Fruit fly (Drosophila melanogaster) whole organism, wandering third instar larva: ENCODE results near the gene CG16974.

Experiments used
- Abd-B ChIP-seq: fragments of >200 bp; optimal IDR thresholded peaks from 2 replicates; lab custom pipeline; 2017; ENCODE audit warnings: missing biosample characterization, missing genetic modification characterization
- CG32264 ChIP-seq: fragments of 200-800 bp; sonication (Bioruptor generic); optimal IDR thresholded peaks from 2 replicates; lab custom pipeline; 2016; ENCODE audit warnings: missing biosample characterization, missing genetic modification characterization
- CG9705 ChIP-seq: fragments of 200-800 bp; sonication (Bioruptor generic); optimal IDR thresholded peaks from 2 replicates; lab custom pipeline; 2018; ENCODE audit warnings: missing biosample characterization, mild to moderate bottlenecking, missing genetic modification characterization
- Rel ChIP-seq, 2 experiments: fragments of 200-800 bp; sonication (Bioruptor generic) in 1 of 2; optimal IDR thresholded peaks; 2 replicates in 1 of 2; 3 replicates in 1 of 2; lab custom pipeline; 2016 to 2019; ENCODE audit warnings: mild to moderate bottlenecking in 2 of 2, missing biosample characterization in 2 of 2, missing genetic modification characterization in 2 of 2, moderate library complexity in 1 of 2
- br ChIP-seq: fragments of 200-800 bp; sonication (Bioruptor generic); optimal IDR thresholded peaks from 2 replicates; lab custom pipeline; 2016; ENCODE audit warnings: missing biosample characterization, missing genetic modification characterization
- dsf ChIP-seq: sonication (Bioruptor generic); optimal IDR thresholded peaks from 2 replicates; lab custom pipeline; 2016; ENCODE audit warnings: missing biosample characterization, missing genetic modification characterization, borderline replicate concordance
- h ChIP-seq: fragments of 200-800 bp; sonication (Bioruptor generic); optimal IDR thresholded peaks from 3 replicates; lab custom pipeline; 2016; ENCODE audit warnings: missing biosample characterization, mild to moderate bottlenecking, missing genetic modification characterization
- psq ChIP-seq: fragments of 200-800 bp; sonication (Bioruptor generic); optimal IDR thresholded peaks from 3 replicates; lab custom pipeline; 2017; ENCODE audit warnings: missing biosample characterization, mild to moderate bottlenecking, missing genetic modification characterization, moderate library complexity
- tai ChIP-seq: sonication (Bioruptor generic); optimal IDR thresholded peaks from 2 replicates; lab custom pipeline; 2016; ENCODE audit warnings: missing biosample characterization, missing genetic modification characterization
- usp ChIP-seq: fragments of >200 bp; optimal IDR thresholded peaks from 2 replicates; lab custom pipeline; 2017; ENCODE audit warnings: missing biosample characterization, missing genetic modification characterization

dm6 chr2L:13165802-13166347, 25.9 kb downstream of the CG16974 start, which contains the start of gene DnaJ-H:
- TF ChIP-seq usp (GFP tag; lab: Kevin White, UChicago) (no peak), CG9705 (GFP tag; lab: Kevin White, UChicago) (no peak), CG32264 (no peak), dsf (GFP tag; lab: Kevin White, UChicago) (no peak), h (no peak), Abd-B (GFP tag; lab: Kevin White, UChicago) (no peak), Rel (GFP tag; optimal IDR thresholded peaks at IDR 0.05; lab: Kevin White, UChicago) (no peak), Rel (tag; optimal IDR thresholded peaks at IDR 0.05; lab: Kevin White, UChicago) (no peak), psq (GFP tag; lab: Kevin White, UChicago) (peak; percentile 99), br (GFP tag; lab: Kevin White, UChicago) (no peak), tai (GFP tag; lab: Kevin White, UChicago) (no peak)
